Worm (Caenorhabditis elegans): ENCODE data around the gene T19D12.5.

DNA sequence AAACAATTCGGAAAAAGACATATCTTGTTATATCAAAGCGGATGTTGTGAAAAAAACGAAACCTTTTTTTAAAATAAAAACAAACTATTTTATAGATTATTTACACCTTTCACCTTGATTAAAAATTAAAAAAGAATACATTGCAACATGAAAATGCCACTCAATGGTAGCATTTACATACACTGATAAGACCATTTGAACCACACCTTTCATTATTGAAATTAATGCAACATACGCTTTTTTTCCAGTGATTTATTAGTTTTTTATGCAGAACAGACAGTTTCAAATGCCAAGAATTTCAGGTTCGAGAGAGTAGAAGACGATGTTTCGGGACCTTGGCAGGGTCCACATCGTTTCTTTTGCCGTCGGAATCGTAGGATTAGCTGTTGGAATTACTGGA, 30.6 kb upstream of the T19D12.5 start, which contains the start of gene T19D12.1:
- TF ChIP-seq elt-3 (tag; optimal IDR thresholded peaks at IDR 0.05) (no peak), lin-13 (GFP tag; optimal IDR thresholded peaks at IDR 0.05) (no peak), elt-2 (tag; optimal IDR thresholded peaks at IDR 0.05) (no peak), nhr-77 (tag; optimal IDR thresholded peaks at IDR 0.05) (no peak)

All from whole organism, L1 larva.